Worm (Caenorhabditis elegans): ENCODE data around the gene Y39D8A.1.

DNA sequence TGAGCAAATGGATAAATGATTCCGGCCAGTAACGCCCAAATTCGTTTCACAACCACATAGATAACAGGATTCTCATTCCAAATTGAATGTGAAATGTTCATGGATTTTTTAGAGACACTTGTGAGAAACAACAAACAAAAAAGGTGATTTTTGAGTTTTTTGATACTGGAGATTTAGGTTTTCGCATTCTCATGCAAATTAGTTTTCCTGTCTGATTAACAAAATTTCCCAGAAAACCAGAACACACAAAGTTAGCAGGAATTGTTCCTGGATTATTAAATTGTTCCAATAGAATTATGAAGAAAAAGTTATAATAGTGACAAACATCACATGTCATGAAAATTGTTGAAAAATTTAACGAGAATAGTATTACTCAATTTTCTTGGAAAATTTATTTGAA lies 24.7 kb downstream of the Y39D8A.1 start, which contains the start of gene srh-33:
- TF ChIP-seq ceh-82 (tag; optimal IDR thresholded peaks at IDR 0.05) (no peak), lin-13 (GFP tag; optimal IDR thresholded peaks at IDR 0.05) (no peak), nhr-28 (tag; optimal IDR thresholded peaks at IDR 0.05) (no peak), nhr-76 (tag; optimal IDR thresholded peaks at IDR 0.05) (no peak), skn-1 (tag; optimal IDR thresholded peaks at IDR 0.05) (no peak), lin-39 (tag; optimal IDR thresholded peaks at IDR 0.05) (no peak), lsy-2 (tag; optimal IDR thresholded peaks at IDR 0.05) (no peak), mef-2 (tag; optimal IDR thresholded peaks at IDR 0.05) (no peak), nhr-71 (tag; optimal IDR thresholded peaks at IDR 0.05) (no peak), tbx-2 (tag; optimal IDR thresholded peaks at IDR 0.05) (no peak), nhr-237 (tag; optimal IDR thresholded peaks at IDR 0.05) (no peak)

All from whole organism, L1 larva.